Fruit fly (Drosophila melanogaster) whole organism, embryonic: Measurements from ENCODE around the gene CG43293.
A peak's percentile ranks its signal among the peaks of the same experiment; 100 is the strongest.

Experiments
- Atf3 ChIP-seq: fragments of 200-800 bp; sonication (Bioruptor generic); optimal IDR thresholded peaks from 3 replicates; lab custom pipeline; 2016; ENCODE audit warnings: missing biosample characterization, missing genetic modification characterization
- Atf6 ChIP-seq: fragments of 200-800 bp; sonication (Bioruptor generic); IDR thresholded peaks from 2 replicates; pipeline ENCODE4 v1.3.6; 2022; ENCODE audit warnings: missing biosample characterization, missing genetic modification characterization
- Bteb2 ChIP-seq: fragments of 200-800 bp; sonication (Bioruptor generic); optimal IDR thresholded peaks from 2 replicates; lab custom pipeline; 2016; ENCODE audit warnings: missing biosample characterization, missing genetic modification characterization
- CG10267 ChIP-seq: fragments of 200-800 bp; sonication (Bioruptor generic); optimal IDR thresholded peaks from 2 replicates; lab custom pipeline; 2018; ENCODE audit warnings: missing biosample characterization, mild to moderate bottlenecking, missing genetic modification characterization, moderate library complexity
- CG11247 ChIP-seq: fragments of 200-800 bp; sonication (Bioruptor generic); IDR thresholded peaks from 2 replicates; pipeline ENCODE4 v1.3.6; 2022; ENCODE audit warnings: missing biosample characterization, missing genetic modification characterization
- CG12155 ChIP-seq: fragments of 200-800 bp; sonication (Bioruptor generic); optimal IDR thresholded peaks from 3 replicates; lab custom pipeline; 2016; ENCODE audit warnings: missing biosample characterization, missing genetic modification characterization
- CG1233 ChIP-seq: fragments of 200-800 bp; sonication (Bioruptor generic); optimal IDR thresholded peaks from 4 replicates; lab custom pipeline; 2018; ENCODE audit warnings: missing biosample characterization, mild to moderate bottlenecking, missing genetic modification characterization
- CG15011 ChIP-seq: fragments of 200-800 bp; sonication (Bioruptor generic); optimal IDR thresholded peaks from 3 replicates; lab custom pipeline; 2018; ENCODE audit warnings: missing biosample characterization, mild to moderate bottlenecking, missing genetic modification characterization
- CG15073 ChIP-seq: fragments of 200-800 bp; sonication (Bioruptor generic); optimal IDR thresholded peaks from 2 replicates; lab custom pipeline; 2016; ENCODE audit warnings: missing biosample characterization, missing genetic modification characterization
- CG15514 ChIP-seq: fragments of 200-800 bp; sonication (Bioruptor generic); optimal IDR thresholded peaks from 3 replicates; lab custom pipeline; 2017; ENCODE audit warnings: missing biosample characterization, missing genetic modification characterization, mild to moderate bottlenecking, moderate library complexity, missing genetic modification reagents
- CG15601 ChIP-seq: fragments of 200-800 bp; sonication (Bioruptor generic); optimal IDR thresholded peaks from 3 replicates; lab custom pipeline; 2019; ENCODE audit warnings: missing biosample characterization, mild to moderate bottlenecking, missing genetic modification characterization, moderate library complexity
- CG16863 ChIP-seq: fragments of 200-800 bp; sonication (Bioruptor generic); optimal IDR thresholded peaks from 3 replicates; lab custom pipeline; 2016; ENCODE audit warnings: missing biosample characterization, missing genetic modification characterization
- CG18476 ChIP-seq: fragments of 200-800 bp; sonication (Bioruptor generic); optimal IDR thresholded peaks from 2 replicates; lab custom pipeline; 2016; ENCODE audit warnings: missing biosample characterization, mild to moderate bottlenecking, missing genetic modification characterization
- CG33213 ChIP-seq: fragments of 200-800 bp; sonication (Bioruptor generic); optimal IDR thresholded peaks from 3 replicates; lab custom pipeline; 2016; ENCODE audit warnings: missing biosample characterization, missing genetic modification characterization
- CG34376 ChIP-seq: fragments of 200-800 bp; sonication (Bioruptor generic); optimal IDR thresholded peaks from 2 replicates; lab custom pipeline; 2018; ENCODE audit warnings: missing biosample characterization, mild to moderate bottlenecking, missing genetic modification characterization
- CG3847 ChIP-seq: fragments of 200-800 bp; sonication (Bioruptor generic); IDR thresholded peaks from 2 replicates; pipeline ENCODE4 v1.3.6; 2022; ENCODE audit warnings: missing biosample characterization, missing genetic modification characterization
- CG3995 ChIP-seq: fragments of 200-800 bp; sonication (Bioruptor generic); optimal IDR thresholded peaks from 3 replicates; lab custom pipeline; 2016; ENCODE audit warnings: missing biosample characterization, missing genetic modification characterization
- CG42726 ChIP-seq: fragments of 200-800 bp; sonication (Bioruptor generic); IDR thresholded peaks from 2 replicates; pipeline ENCODE4 v1.3.6; 2022; ENCODE audit warnings: missing biosample characterization, missing genetic modification characterization; ENCODE audit not compliant: partially characterized antibody
- CG6654 ChIP-seq: fragments of 200-800 bp; sonication (Bioruptor generic); optimal IDR thresholded peaks from 2 replicates; lab custom pipeline; 2017; ENCODE audit warnings: missing biosample characterization, mild to moderate bottlenecking, missing genetic modification characterization
- CG6813 ChIP-seq: fragments of 200-800 bp; sonication (Bioruptor generic); optimal IDR thresholded peaks from 2 replicates; lab custom pipeline; 2017; ENCODE audit warnings: missing biosample characterization, missing genetic modification characterization, mild to moderate bottlenecking, moderate library complexity, missing genetic modification reagents
- CG7745 ChIP-seq: fragments of 200-800 bp; sonication (Bioruptor generic); optimal IDR thresholded peaks from 2 replicates; lab custom pipeline; 2018; ENCODE audit warnings: missing biosample characterization, mild to moderate bottlenecking, missing genetic modification characterization, moderate library complexity
- CG8478 ChIP-seq: fragments of >200 bp; optimal IDR thresholded peaks from 2 replicates; lab custom pipeline; 2018
- CG9609 ChIP-seq: fragments of 200-800 bp; sonication (Bioruptor generic); optimal IDR thresholded peaks from 3 replicates; lab custom pipeline; 2016; ENCODE audit warnings: missing biosample characterization, missing genetic modification characterization
- CoRest ChIP-seq: fragments of 200-800 bp; sonication (Bioruptor generic); optimal IDR thresholded peaks from 3 replicates; lab custom pipeline; 2018; ENCODE audit warnings: missing biosample characterization, mild to moderate bottlenecking, missing genetic modification characterization, moderate library complexity
- Dbx ChIP-seq: fragments of 200-800 bp; sonication (Bioruptor generic); IDR thresholded peaks from 3 replicates; pipeline ENCODE4 v1.3.6; 2022; ENCODE audit warnings: missing biosample characterization, missing genetic modification characterization
- Doc2 ChIP-seq: fragments of 200-800 bp; sonication (Bioruptor generic); IDR thresholded peaks from 2 replicates; pipeline ENCODE4 v1.3.6; 2022; ENCODE audit warnings: missing biosample characterization, missing genetic modification characterization
- Dref ChIP-seq: fragments of 200-800 bp; sonication (Bioruptor generic); IDR thresholded peaks from 2 replicates; pipeline ENCODE4 v1.3.6; 2022; ENCODE audit warnings: missing biosample characterization, missing genetic modification characterization
- Eip74EF ChIP-seq, 2 experiments: fragments of 200-800 bp in 1 of 2; fragments of >200 bp in 1 of 2; sonication (Bioruptor generic) in 1 of 2; optimal IDR thresholded peaks; 2 replicates each; lab custom pipeline; 2017 to 2019; ENCODE audit warnings: missing biosample characterization in 2 of 2, missing genetic modification characterization in 2 of 2, mild to moderate bottlenecking in 1 of 2, moderate library complexity in 1 of 2
- HmgD ChIP-seq: fragments of 200-800 bp; sonication (Bioruptor generic); optimal IDR thresholded peaks from 3 replicates; lab custom pipeline; 2016; ENCODE audit warnings: missing biosample characterization, missing genetic modification characterization
- Hsf ChIP-seq: fragments of 200-800 bp; sonication (Bioruptor generic); optimal IDR thresholded peaks from 3 replicates; lab custom pipeline; 2016; ENCODE audit warnings: missing biosample characterization, missing genetic modification characterization
- NFAT ChIP-seq: fragments of 200-800 bp; sonication (Bioruptor generic); IDR thresholded peaks from 2 replicates; pipeline ENCODE4 v1.3.6; 2022; ENCODE audit warnings: missing biosample characterization, missing genetic modification characterization
- Scr ChIP-seq: fragments of 200-800 bp; sonication (Bioruptor generic); IDR thresholded peaks from 2 replicates; pipeline ENCODE4 v1.3.6; 2022; ENCODE audit warnings: missing biosample characterization, missing genetic modification characterization; ENCODE audit not compliant: partially characterized antibody
- Sry-β ChIP-seq: fragments of 200-800 bp; sonication (Bioruptor generic); optimal IDR thresholded peaks from 2 replicates; lab custom pipeline; 2018; ENCODE audit warnings: missing biosample characterization, mild to moderate bottlenecking, missing genetic modification characterization, moderate library complexity
- cad ChIP-seq: fragments of >200 bp; optimal IDR thresholded peaks from 2 replicates; lab custom pipeline; 2017; ENCODE audit warnings: missing biosample characterization, missing genetic modification characterization
- gcm2 ChIP-seq: fragments of 200-800 bp; sonication (Bioruptor generic); optimal IDR thresholded peaks from 2 replicates; lab custom pipeline; 2016; ENCODE audit warnings: missing biosample characterization, missing genetic modification characterization
- h ChIP-seq: fragments of >200 bp; optimal IDR thresholded peaks from 2 replicates; lab custom pipeline; 2017
- jing ChIP-seq: fragments of 200-800 bp; sonication (Bioruptor generic); optimal IDR thresholded peaks from 2 replicates; lab custom pipeline; 2018; ENCODE audit warnings: missing biosample characterization, mild to moderate bottlenecking, missing genetic modification characterization
- knrl ChIP-seq: fragments of 200-800 bp; sonication (Bioruptor generic); IDR thresholded peaks from 3 replicates; pipeline ENCODE4 v1.3.6; 2022; ENCODE audit warnings: missing biosample characterization, missing genetic modification characterization; ENCODE audit not compliant: partially characterized antibody
- lbe ChIP-seq: fragments of 200-800 bp; sonication (Bioruptor generic); optimal IDR thresholded peaks from 2 replicates; lab custom pipeline; 2016; ENCODE audit warnings: missing biosample characterization, mild to moderate bottlenecking, missing genetic modification characterization
- nau ChIP-seq: fragments of 200-800 bp; sonication (Bioruptor generic); optimal IDR thresholded peaks from 3 replicates; lab custom pipeline; 2017; ENCODE audit warnings: missing biosample characterization, mild to moderate bottlenecking, missing genetic modification characterization, missing genetic modification reagents
- otp ChIP-seq: fragments of 200-800 bp; sonication (Bioruptor generic); IDR thresholded peaks from 3 replicates; pipeline ENCODE4, ENCODE4 v1.3.6; 2022; ENCODE audit warnings: missing biosample characterization, missing genetic modification characterization
- pho ChIP-seq: fragments of 200-800 bp; sonication (Bioruptor generic); optimal IDR thresholded peaks from 2 replicates; lab custom pipeline; 2016; ENCODE audit warnings: missing biosample characterization, missing genetic modification characterization
- pros ChIP-seq: fragments of 200-800 bp; sonication (Bioruptor generic); optimal IDR thresholded peaks from 3 replicates; lab custom pipeline; 2019; ENCODE audit warnings: missing biosample characterization, mild to moderate bottlenecking, missing genetic modification characterization, moderate library complexity
- schlank ChIP-seq: fragments of 200-800 bp; sonication (Bioruptor generic); optimal IDR thresholded peaks from 2 replicates; lab custom pipeline; 2018; ENCODE audit warnings: missing biosample characterization, mild to moderate bottlenecking, missing genetic modification characterization
- scrt ChIP-seq: fragments of 200-800 bp; sonication (Bioruptor generic); optimal IDR thresholded peaks from 2 replicates; lab custom pipeline; 2018; ENCODE audit warnings: missing biosample characterization, mild to moderate bottlenecking, missing genetic modification characterization, moderate library complexity
- slou ChIP-seq: fragments of 200-800 bp; sonication (Bioruptor generic); optimal IDR thresholded peaks from 3 replicates; lab custom pipeline; 2016; ENCODE audit warnings: missing biosample characterization, missing genetic modification characterization
- sqz ChIP-seq: fragments of 200-800 bp; sonication (Bioruptor generic); optimal IDR thresholded peaks from 3 replicates; lab custom pipeline; 2018; ENCODE audit warnings: missing biosample characterization, mild to moderate bottlenecking, missing genetic modification characterization
- ssp ChIP-seq: fragments of 200-800 bp; sonication (Bioruptor generic); IDR thresholded peaks from 2 replicates; pipeline ENCODE4 v1.3.6; 2022; ENCODE audit warnings: missing biosample characterization, missing genetic modification characterization
- stwl ChIP-seq: fragments of 200-800 bp; sonication (Bioruptor generic); optimal IDR thresholded peaks from 3 replicates; lab custom pipeline; 2018; ENCODE audit warnings: missing biosample characterization, mild to moderate bottlenecking, missing genetic modification characterization, moderate library complexity
- tin ChIP-seq: fragments of 200-800 bp; sonication (Bioruptor generic); optimal IDR thresholded peaks from 3 replicates; lab custom pipeline; 2016; ENCODE audit warnings: missing biosample characterization, missing genetic modification characterization
- unc-4 ChIP-seq: fragments of 200-800 bp; sonication (Bioruptor generic); IDR thresholded peaks from 2 replicates; pipeline ENCODE4 v1.3.6; 2022; ENCODE audit warnings: missing biosample characterization, missing genetic modification characterization; ENCODE audit not compliant: partially characterized antibody
- zen ChIP-seq: fragments of 200-800 bp; sonication (Bioruptor generic); optimal IDR thresholded peaks from 3 replicates; lab custom pipeline; 2018; ENCODE audit warnings: missing biosample characterization, mild to moderate bottlenecking, missing genetic modification characterization, moderate library complexity

The CG43293 gene

dm6 chr3L:6220187-6220586 lies 35.2 kb downstream of the CG43293 start, which contains the start of gene CG33946 (continued):
- TF ChIP-seq Dbx (GFP tag; lab: Robert Waterston, UW) (no peak), CG6654 (GFP tag; lab: Kevin White, UChicago) (no peak), CG3995 (GFP tag; lab: Kevin White, UChicago) (no peak), cad (GFP tag; lab: Kevin White, UChicago) (no peak), CG12155 (GFP tag; lab: Kevin White, UChicago) (no peak), CG33213 (GFP tag; lab: Kevin White, UChicago) (no peak), CG1233 (GFP tag; lab: Kevin White, UChicago) (no peak), knrl (GFP tag; lab: Robert Waterston, UW) (no peak), sqz (no peak), gcm2 (GFP tag; lab: Kevin White, UChicago) (no peak), CG42726 (GFP tag; lab: Robert Waterston, UW) (no peak), CG10267 (tag; lab: Kevin White, UChicago) (no peak), NFAT (GFP tag; lab: Robert Waterston, UW) (no peak), CG7745 (no peak), CG6813 (no peak), CG15073 (GFP tag; lab: Kevin White, UChicago) (no peak), CG11247 (no peak), Atf6 (GFP tag; lab: Robert Waterston, UW) (no peak), otp (GFP tag; lab: Robert Waterston, UW) (0 out of 3 replicates have a peak, but pooled peaks have one; percentile 22), Bteb2 (GFP tag; lab: Kevin White, UChicago) (no peak), h (lab: Kevin White, UChicago) (no peak), lbe (no peak), Atf3 (GFP tag; lab: Kevin White, UChicago) (no peak), unc-4 (GFP tag; lab: Robert Waterston, UW) (no peak), slou (no peak), Eip74EF (GFP tag; optimal IDR thresholded peaks at IDR 0.05; lab: Kevin White, UChicago) (no peak), Hsf (GFP tag; lab: Kevin White, UChicago) (peak; percentile 25), scrt (no peak), Doc2 (GFP tag; lab: Robert Waterston, UW) (no peak), Sry-β (GFP tag; lab: Kevin White, UChicago) (no peak), jing (GFP tag; lab: Kevin White, UChicago) (peak; percentile 1), Scr (GFP tag; lab: Robert Waterston, UW) (no peak), CG8478 (lab: Kevin White, UChicago) (no peak), tin (GFP tag; lab: Kevin White, UChicago) (no peak), schlank (tag; lab: Kevin White, UChicago) (no peak), pho (GFP tag; lab: Kevin White, UChicago) (no peak), CG15514 (GFP tag; lab: Kevin White, UChicago) (no peak), pros (no peak), HmgD (GFP tag; lab: Kevin White, UChicago) (no peak), CG9609 (peak; percentile 43), CG34376 (no peak), stwl (tag; lab: Kevin White, UChicago) (no peak), CG15601 (no peak), ssp (no peak), nau (GFP tag; lab: Kevin White, UChicago) (no peak), CG3847 (GFP tag; lab: Robert Waterston, UW) (no peak), Dref (no peak), CG16863 (GFP tag; lab: Kevin White, UChicago) (no peak), CG15011 (no peak), zen (tag; lab: Kevin White, UChicago) (no peak), CoRest (tag; lab: Kevin White, UChicago) (no peak), CG18476 (GFP tag; lab: Kevin White, UChicago) (no peak)
